Worm (Caenorhabditis elegans) whole organism, mixed stage, embryonic: ENCODE results near the gene M05D6.3.

Experiments
- cnd-1 ChIP-seq: fragments of 200-800 bp; sonication (Bioruptor generic); optimal IDR thresholded peaks from 2 replicates; lab custom pipeline; 2018; ENCODE audit warnings: mild to moderate bottlenecking, missing genetic modification characterization, missing compliant biosample characterization
- elt-1 ChIP-seq: sonication (generic microtip); optimal IDR thresholded peaks from 2 replicates; lab custom pipeline; 2017; ENCODE audit warnings: missing genetic modification characterization, mild to moderate bottlenecking, missing compliant biosample characterization, antibody characterized with exemption, moderate library complexity, borderline replicate concordance; ENCODE audit not compliant: insufficient read depth
- lsy-2 ChIP-seq: fragments of 150-350 bp; optimal IDR thresholded peaks from 2 replicates; lab custom pipeline; 2014; ENCODE audit warnings: missing biosample characterization, missing genetic modification characterization
- nhr-28 ChIP-seq: fragments of 150-350 bp; optimal IDR thresholded peaks from 2 replicates; lab custom pipeline; 2014; ENCODE audit warnings: missing biosample characterization, missing genetic modification characterization
- snpc-4 ChIP-seq: fragments of 150-350 bp; optimal IDR thresholded peaks from 2 replicates; lab custom pipeline; 2014; ENCODE audit warnings: missing biosample characterization, missing genetic modification characterization
- unc-39 ChIP-seq: fragments of 150-350 bp; optimal IDR thresholded peaks from 2 replicates; lab custom pipeline; 2014; ENCODE audit warnings: missing biosample characterization, missing genetic modification characterization
- ztf-11 ChIP-seq: fragments of 150-350 bp; optimal IDR thresholded peaks from 2 replicates; lab custom pipeline; 2014; ENCODE audit warnings: missing biosample characterization, missing genetic modification characterization

- TF ChIP-seq unc-39 (tag; lab: Kevin White, UChicago) (no peak), elt-1 (tag; lab: Kevin White, UChicago) (no peak), ztf-11 (no peak), lsy-2 (tag; lab: Kevin White, UChicago) (no peak), nhr-28 (tag; lab: Kevin White, UChicago) (no peak), snpc-4 (tag; lab: Kevin White, UChicago) (no peak), cnd-1 (no peak)
These were observed 24.8 kb upstream of the M05D6.3 start for ce11 chrII:8450750-8451149.
